Fruit fly (Drosophila melanogaster) whole organism, pupa: ENCODE data around the gene CG11454.

Experiments
- CG10348 ChIP-seq: fragments of 200-800 bp; sonication (Bioruptor generic); IDR thresholded peaks from 2 replicates; pipeline ENCODE4 v1.3.6; 2022; ENCODE audit warnings: missing biosample characterization, missing genetic modification characterization
- CG12605 ChIP-seq: fragments of 200-800 bp; sonication (Bioruptor generic); IDR thresholded peaks from 2 replicates; pipeline ENCODE4 v1.3.6; 2022; ENCODE audit warnings: missing biosample characterization, missing genetic modification characterization
- CG13204 ChIP-seq: fragments of 200-800 bp; sonication (Bioruptor generic); optimal IDR thresholded peaks from 2 replicates; lab custom pipeline; 2018; ENCODE audit warnings: missing biosample characterization, mild to moderate bottlenecking, missing genetic modification characterization, moderate library complexity
- CG14655 ChIP-seq: fragments of 200-800 bp; sonication (Bioruptor generic); optimal IDR thresholded peaks from 3 replicates; lab custom pipeline; 2017; ENCODE audit warnings: mild to moderate bottlenecking, missing biosample characterization, missing genetic modification reagents, missing genetic modification characterization
- CG15710 ChIP-seq: fragments of 200-800 bp; sonication (Bioruptor generic); optimal IDR thresholded peaks from 2 replicates; lab custom pipeline; 2018; ENCODE audit warnings: missing biosample characterization, mild to moderate bottlenecking, missing genetic modification characterization, moderate library complexity
- CG17806 ChIP-seq: fragments of 200-800 bp; sonication (Bioruptor generic); optimal IDR thresholded peaks from 2 replicates; lab custom pipeline; 2018; ENCODE audit warnings: missing biosample characterization, mild to moderate bottlenecking, missing genetic modification characterization, moderate library complexity
- CG32121 ChIP-seq: fragments of 200-800 bp; sonication (Bioruptor generic); IDR thresholded peaks from 2 replicates; pipeline ENCODE4 v1.3.6; 2022; ENCODE audit warnings: missing biosample characterization, missing genetic modification characterization
- CG34367 ChIP-seq: fragments of 200-800 bp; sonication (Bioruptor generic); optimal IDR thresholded peaks from 2 replicates; lab custom pipeline; 2018; ENCODE audit warnings: missing biosample characterization, mild to moderate bottlenecking, missing genetic modification characterization
- CG4496 ChIP-seq: fragments of 200-800 bp; sonication (Bioruptor generic); IDR thresholded peaks from 3 replicates; pipeline ENCODE4 v1.3.6; 2022; ENCODE audit warnings: missing biosample characterization, missing genetic modification characterization
- CG8159 ChIP-seq: fragments of 200-800 bp; sonication (Bioruptor generic); optimal IDR thresholded peaks from 3 replicates; lab custom pipeline; 2018; ENCODE audit warnings: missing biosample characterization, mild to moderate bottlenecking, missing genetic modification characterization, moderate library complexity
- CG8301 ChIP-seq: fragments of 200-800 bp; sonication (Bioruptor generic); optimal IDR thresholded peaks from 2 replicates; lab custom pipeline; 2018; ENCODE audit warnings: missing biosample characterization, mild to moderate bottlenecking, missing genetic modification characterization
- CG9948 ChIP-seq: fragments of 200-800 bp; sonication (Bioruptor generic); optimal IDR thresholded peaks from 2 replicates; lab custom pipeline; 2018; ENCODE audit warnings: missing biosample characterization, mild to moderate bottlenecking, missing genetic modification characterization, moderate library complexity
- D1 ChIP-seq: fragments of 200-800 bp; sonication (Bioruptor generic); optimal IDR thresholded peaks from 2 replicates; lab custom pipeline; 2018; ENCODE audit warnings: missing biosample characterization, mild to moderate bottlenecking, missing genetic modification characterization, moderate library complexity
- EcR ChIP-seq: fragments of 200-800 bp; sonication (Bioruptor generic); optimal IDR thresholded peaks from 3 replicates; lab custom pipeline; 2019; ENCODE audit warnings: missing biosample characterization, missing genetic modification characterization, mild to moderate bottlenecking, moderate library complexity, missing genetic modification reagents
- Ets98B ChIP-seq: fragments of 200-800 bp; sonication (Bioruptor generic); IDR thresholded peaks from 2 replicates; pipeline ENCODE4 v1.3.6; 2022; ENCODE audit warnings: missing biosample characterization, missing genetic modification characterization
- Pif1A ChIP-seq: fragments of 200-800 bp; sonication (Bioruptor generic); optimal IDR thresholded peaks from 3 replicates; lab custom pipeline; 2016; ENCODE audit warnings: missing biosample characterization, missing genetic modification characterization
- Pif1B ChIP-seq: fragments of 200-800 bp; sonication (Bioruptor generic); optimal IDR thresholded peaks from 3 replicates; lab custom pipeline; 2016; ENCODE audit warnings: missing biosample characterization, missing genetic modification characterization
- Snoo ChIP-seq: fragments of 200-800 bp; sonication (Bioruptor generic); optimal IDR thresholded peaks from 3 replicates; lab custom pipeline; 2017; ENCODE audit warnings: missing biosample characterization, mild to moderate bottlenecking, missing genetic modification characterization, inconsistent platforms
- fd96Ca ChIP-seq: fragments of 200-800 bp; sonication (Bioruptor generic); IDR thresholded peaks from 3 replicates; pipeline ENCODE4 v1.3.6; 2022; ENCODE audit warnings: missing biosample characterization, missing genetic modification characterization
- gl ChIP-seq: fragments of 200-800 bp; sonication (Bioruptor generic); optimal IDR thresholded peaks from 2 replicates; lab custom pipeline; 2018; ENCODE audit warnings: missing biosample characterization, mild to moderate bottlenecking, missing genetic modification characterization
- rn ChIP-seq: fragments of 200-800 bp; sonication (Bioruptor generic); IDR thresholded peaks from 2 replicates; pipeline ENCODE4 v1.3.6; 2022; ENCODE audit warnings: missing biosample characterization, missing genetic modification characterization

The CG11454 gene

dm6 chr2L:130691-131090, 12.4 kb upstream of the CG11454 start, which contains the start of gene CG3164:
CG3164 (minus strand) TSS chr2L:130791.
- TF ChIP-seq gl (no peak), D1 (tag; lab: Kevin White, UChicago) (no peak), Ets98B (GFP tag; lab: Robert Waterston, UW) (no peak; the same call in 1 of the 2 replicates), fd96Ca (GFP tag; lab: Robert Waterston, UW) (no peak), CG15710 (tag; lab: Kevin White, UChicago) (no peak), CG17806 (tag; lab: Kevin White, UChicago) (no peak), Pif1B (no peak), CG12605 (no peak), Snoo (tag; lab: Kevin White, UChicago) (no peak), CG10348 (GFP tag; lab: Robert Waterston, UW) (no peak), EcR (no peak), CG13204 (GFP tag; lab: Kevin White, UChicago) (no peak), CG9948 (no peak)

dm6 chr2L:131466-132270, 11.5 kb upstream of the CG11454 start, which contains the start of gene Gs1:
Gs1 (plus strand) TSS chr2L:132077.
- TF ChIP-seq CG34367 (tag; lab: Kevin White, UChicago) (peak; percentile 34), CG9948 (no peak), CG14655 (GFP tag; lab: Kevin White, UChicago) (peak; percentile 52), CG8159 (tag; lab: Kevin White, UChicago) (no peak), CG32121 (GFP tag; lab: Robert Waterston, UW) (no peak), fd96Ca (GFP tag; lab: Robert Waterston, UW) (peak; percentile 39; the same call in 1 of the 3 replicates), Pif1A (GFP tag; lab: Kevin White, UChicago) (peak; percentile 17), rn (GFP tag; lab: Robert Waterston, UW) (no peak), Snoo (tag; lab: Kevin White, UChicago) (no peak), D1 (tag; lab: Kevin White, UChicago) (no peak), Ets98B (GFP tag; lab: Robert Waterston, UW) (peak; percentile 79), CG8301 (tag; lab: Kevin White, UChicago) (peak; percentile 25), CG17806 (tag; lab: Kevin White, UChicago) (no peak), CG15710 (tag; lab: Kevin White, UChicago) (peak; percentile 2), CG10348 (GFP tag; lab: Robert Waterston, UW) (no peak), EcR (peak; percentile 35), CG13204 (GFP tag; lab: Kevin White, UChicago) (peak; percentile 44), Pif1B (peak; percentile 13), gl (peak; percentile 61), CG12605 (peak; percentile 71), CG4496 (GFP tag; lab: Robert Waterston, UW) (peak; percentile 60; the same call in 2 of the 3 replicates)

- TF ChIP-seq gl (no peak), CG15710 (tag; lab: Kevin White, UChicago) (no peak), Ets98B (GFP tag; lab: Robert Waterston, UW) (0 out of 2 replicates have a peak, but pooled peaks have one; percentile 33), fd96Ca (GFP tag; lab: Robert Waterston, UW) (peak; percentile 17; the same call in 1 of the 3 replicates), EcR (peak; percentile 56)
Observed at dm6 chr2L:134563-135382, 8.3 kb upstream of the CG11454 start.

DNA sequence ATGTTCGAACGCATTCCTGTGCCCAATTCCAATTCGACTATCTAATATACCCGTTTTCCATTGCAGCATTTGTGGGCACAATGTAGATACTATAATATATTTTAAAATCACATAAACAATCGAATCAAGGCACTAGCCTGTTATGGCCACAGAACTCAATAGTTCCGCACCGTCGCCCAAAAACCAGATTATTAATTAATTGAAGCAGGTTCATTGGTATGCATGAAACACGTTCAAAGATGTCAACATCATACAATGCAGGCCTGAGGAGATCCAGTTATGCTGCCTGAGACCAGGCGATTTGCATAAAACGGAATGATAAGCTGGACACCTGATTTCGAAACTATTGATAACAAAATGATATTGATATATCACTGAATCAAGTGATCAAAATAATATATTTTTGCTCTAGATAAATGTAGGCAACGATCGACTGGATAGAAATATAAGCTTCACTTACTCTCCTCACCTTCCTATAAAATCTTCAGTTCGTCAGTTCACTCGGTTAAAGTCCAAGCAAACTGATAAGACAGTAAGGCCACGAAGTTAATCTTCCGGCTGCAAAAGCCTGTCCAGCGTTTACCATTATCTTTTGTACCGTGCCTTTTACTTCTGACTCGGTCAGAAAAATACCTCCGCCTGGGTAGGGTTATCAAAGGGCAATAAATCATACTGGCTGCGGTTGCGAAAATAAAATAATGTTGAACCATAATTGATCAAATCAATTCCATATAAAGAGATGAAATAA, 7.6 kb upstream of the CG11454 start:
- TF ChIP-seq gl (peak; percentile 17), CG8301 (tag; lab: Kevin White, UChicago) (no peak), CG32121 (GFP tag; lab: Robert Waterston, UW) (no peak), Pif1A (GFP tag; lab: Kevin White, UChicago) (peak; percentile 25), EcR (peak; percentile 41), CG34367 (tag; lab: Kevin White, UChicago) (peak; percentile 3)

DNA sequence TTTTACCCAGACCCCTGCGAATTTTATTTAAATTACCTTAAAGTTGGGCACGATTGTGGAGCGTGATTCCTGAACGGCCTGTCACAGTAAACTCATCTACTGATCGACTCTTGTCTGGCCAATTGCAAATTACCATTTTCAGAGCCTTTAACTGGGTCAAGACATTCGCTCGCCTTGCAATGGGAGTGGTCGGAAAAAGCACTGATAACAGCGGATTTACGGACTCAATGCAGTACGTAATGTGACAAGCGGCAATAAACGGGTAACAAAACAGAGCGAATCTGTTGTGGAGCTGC, 7.0 kb upstream of the CG11454 start:
- TF ChIP-seq rn (GFP tag; lab: Robert Waterston, UW) (no peak), CG12605 (no peak), CG9948 (no peak), CG14655 (GFP tag; lab: Kevin White, UChicago) (no peak), CG8159 (tag; lab: Kevin White, UChicago) (no peak), CG34367 (tag; lab: Kevin White, UChicago) (no peak), CG13204 (GFP tag; lab: Kevin White, UChicago) (no peak), Snoo (tag; lab: Kevin White, UChicago) (no peak), fd96Ca (GFP tag; lab: Robert Waterston, UW) (no peak), EcR (no peak), CG15710 (tag; lab: Kevin White, UChicago) (no peak), gl (no peak), CG10348 (GFP tag; lab: Robert Waterston, UW) (no peak), Pif1B (no peak)
